Fruit fly (Drosophila melanogaster) whole organism, embryonic: ENCODE results near the gene ppk20.

Source experiments
- Antp ChIP-seq: fragments of 200-800 bp; sonication (Bioruptor generic); optimal IDR thresholded peaks from 3 replicates; lab custom pipeline; 2016; ENCODE audit warnings: missing biosample characterization, missing genetic modification characterization
- Atf-2 ChIP-seq: fragments of 200-800 bp; sonication (Bioruptor generic); optimal IDR thresholded peaks from 2 replicates; lab custom pipeline; 2016; ENCODE audit warnings: missing biosample characterization, missing genetic modification characterization
- CG10565 ChIP-seq: fragments of 200-800 bp; sonication (Bioruptor generic); optimal IDR thresholded peaks from 3 replicates; lab custom pipeline; 2016; ENCODE audit warnings: missing biosample characterization, mild to moderate bottlenecking, missing genetic modification characterization
- CG10979 ChIP-seq: fragments of 200-800 bp; sonication (Bioruptor generic); optimal IDR thresholded peaks from 2 replicates; lab custom pipeline; 2018; ENCODE audit warnings: missing biosample characterization, mild to moderate bottlenecking, missing genetic modification characterization, moderate library complexity
- CG11085 ChIP-seq: fragments of 200-800 bp; sonication (Bioruptor generic); IDR thresholded peaks from 2 replicates; pipeline ENCODE4 v1.3.6; 2022; ENCODE audit warnings: missing biosample characterization, missing genetic modification characterization
- CG11456 ChIP-seq: fragments of 200-800 bp; sonication (Bioruptor generic); IDR thresholded peaks from 3 replicates; pipeline ENCODE4 v1.3.6; 2022; ENCODE audit warnings: missing biosample characterization, missing genetic modification characterization
- CG11504 ChIP-seq: fragments of 200-800 bp; sonication (Bioruptor generic); optimal IDR thresholded peaks from 3 replicates; lab custom pipeline; 2019; ENCODE audit warnings: missing biosample characterization, mild to moderate bottlenecking, missing genetic modification characterization, moderate library complexity
- CG12391 ChIP-seq: fragments of 200-800 bp; sonication (Bioruptor generic); optimal IDR thresholded peaks from 3 replicates; lab custom pipeline; 2018; ENCODE audit warnings: missing biosample characterization, mild to moderate bottlenecking, missing genetic modification characterization, moderate library complexity
- CG14710 ChIP-seq: fragments of 200-800 bp; sonication (Bioruptor generic); optimal IDR thresholded peaks from 3 replicates; lab custom pipeline; 2019; ENCODE audit warnings: missing biosample characterization, mild to moderate bottlenecking, missing genetic modification characterization, moderate library complexity
- CG1603 ChIP-seq: fragments of 200-800 bp; sonication (Bioruptor generic); optimal IDR thresholded peaks from 2 replicates; lab custom pipeline; 2019; ENCODE audit warnings: missing biosample characterization, mild to moderate bottlenecking, missing genetic modification characterization, moderate library complexity
- CG17328 ChIP-seq: fragments of 200-800 bp; sonication (Bioruptor generic); IDR thresholded peaks from 2 replicates; pipeline ENCODE4 v1.3.6; 2022; ENCODE audit warnings: missing biosample characterization, missing genetic modification characterization
- CG17568 ChIP-seq: fragments of 200-800 bp; sonication (Bioruptor generic); optimal IDR thresholded peaks from 2 replicates; lab custom pipeline; 2018; ENCODE audit warnings: missing biosample characterization, mild to moderate bottlenecking, missing genetic modification characterization, moderate library complexity
- CG18262 ChIP-seq: fragments of 200-800 bp; optimal IDR thresholded peaks from 3 replicates; lab custom pipeline; 2019; ENCODE audit warnings: missing biosample characterization, mild to moderate bottlenecking, missing genetic modification characterization, moderate library complexity
- CG2712 ChIP-seq: fragments of 200-800 bp; optimal IDR thresholded peaks from 3 replicates; lab custom pipeline; 2019; ENCODE audit warnings: missing biosample characterization, mild to moderate bottlenecking, missing genetic modification characterization, moderate library complexity
- CG2875 ChIP-seq: fragments of 200-800 bp; sonication (Bioruptor generic); optimal IDR thresholded peaks from 2 replicates; lab custom pipeline; 2017; ENCODE audit warnings: missing biosample characterization, mild to moderate bottlenecking, missing genetic modification characterization, missing genetic modification reagents
- CG2889 ChIP-seq: fragments of 200-800 bp; sonication (Bioruptor generic); IDR thresholded peaks from 3 replicates; pipeline ENCODE4 v1.3.6; 2022; ENCODE audit warnings: missing biosample characterization, missing genetic modification characterization
- CG3065 ChIP-seq: fragments of 200-800 bp; sonication (Bioruptor generic); optimal IDR thresholded peaks from 2 replicates; lab custom pipeline; 2016; ENCODE audit warnings: missing biosample characterization, missing genetic modification characterization
- CG31224 ChIP-seq: fragments of 200-800 bp; sonication (Bioruptor generic); IDR thresholded peaks from 2 replicates; pipeline ENCODE4 v1.3.6; 2022; ENCODE audit warnings: missing biosample characterization, missing genetic modification characterization
- CG3281 ChIP-seq: fragments of 200-800 bp; sonication (Bioruptor generic); optimal IDR thresholded peaks from 3 replicates; lab custom pipeline; 2017; ENCODE audit warnings: missing biosample characterization, mild to moderate bottlenecking, missing genetic modification characterization
- CG33213 ChIP-seq: fragments of 200-800 bp; sonication (Bioruptor generic); optimal IDR thresholded peaks from 3 replicates; lab custom pipeline; 2016; ENCODE audit warnings: missing biosample characterization, missing genetic modification characterization
- CG4424 ChIP-seq: fragments of 200-800 bp; sonication (Bioruptor generic); optimal IDR thresholded peaks from 3 replicates; lab custom pipeline; 2016; ENCODE audit warnings: missing biosample characterization, missing genetic modification characterization
- CG6683 ChIP-seq: fragments of 200-800 bp; sonication (Bioruptor generic); optimal IDR thresholded peaks from 2 replicates; lab custom pipeline; 2017; ENCODE audit warnings: missing biosample characterization, mild to moderate bottlenecking, missing genetic modification characterization, missing genetic modification reagents
- CG8944 ChIP-seq: fragments of 200-800 bp; sonication (Bioruptor generic); optimal IDR thresholded peaks from 3 replicates; lab custom pipeline; 2016; ENCODE audit warnings: missing biosample characterization, missing genetic modification characterization
- Ets97D ChIP-seq: fragments of 200-800 bp; sonication (Bioruptor generic); optimal IDR thresholded peaks from 3 replicates; lab custom pipeline; 2016; ENCODE audit warnings: missing biosample characterization, missing genetic modification characterization
- Fer3 ChIP-seq: fragments of 200-800 bp; sonication (Bioruptor generic); optimal IDR thresholded peaks from 2 replicates; lab custom pipeline; 2018; ENCODE audit warnings: missing biosample characterization, mild to moderate bottlenecking, missing genetic modification characterization, moderate library complexity
- GATAe ChIP-seq: fragments of 200-800 bp; sonication (Bioruptor generic); conservative IDR thresholded peaks from 2 replicates; pipeline ENCODE4 v1.3.6; 2022; ENCODE audit warnings: missing biosample characterization, missing genetic modification characterization
- Gsc ChIP-seq: fragments of 200-800 bp; sonication (Bioruptor generic); IDR thresholded peaks from 2 replicates; pipeline ENCODE4 v1.3.6; 2022; ENCODE audit warnings: missing biosample characterization, missing genetic modification characterization
- Gug ChIP-seq: fragments of 200-800 bp; sonication (Bioruptor generic); IDR thresholded peaks from 4 replicates; pipeline ENCODE4 v1.3.6; 2022; ENCODE audit warnings: missing biosample characterization, missing genetic modification characterization
- HmgZ ChIP-seq: fragments of 200-800 bp; sonication (Bioruptor generic); optimal IDR thresholded peaks from 2 replicates; lab custom pipeline; 2018; ENCODE audit warnings: missing biosample characterization, mild to moderate bottlenecking, missing genetic modification characterization
- Oli ChIP-seq: fragments of 200-800 bp; sonication (Bioruptor generic); optimal IDR thresholded peaks from 2 replicates; lab custom pipeline; 2018; ENCODE audit warnings: missing biosample characterization, mild to moderate bottlenecking, missing genetic modification characterization, moderate library complexity
- Ptx1 ChIP-seq: fragments of 200-800 bp; sonication (Bioruptor generic); IDR thresholded peaks from 2 replicates; pipeline ENCODE4 v1.3.6; 2022; ENCODE audit warnings: missing biosample characterization, missing genetic modification characterization
- Sin3A ChIP-seq: fragments of >200 bp; optimal IDR thresholded peaks from 2 replicates; lab custom pipeline; 2018
- Sry-δ ChIP-seq: fragments of 200-800 bp; sonication (Bioruptor generic); optimal IDR thresholded peaks from 2 replicates; lab custom pipeline; 2016; ENCODE audit warnings: missing biosample characterization, missing genetic modification characterization
- Xrp1 ChIP-seq: fragments of 200-800 bp; sonication (Bioruptor generic); IDR thresholded peaks from 2 replicates; pipeline ENCODE4 v1.3.6; 2022; ENCODE audit warnings: missing biosample characterization, missing genetic modification characterization
- ap ChIP-seq: fragments of 200-800 bp; sonication (Bioruptor generic); IDR thresholded peaks from 2 replicates; pipeline ENCODE4 v1.3.6; 2022; ENCODE audit warnings: missing biosample characterization, missing genetic modification characterization
- bsh ChIP-seq, 2 experiments: fragments of 200-800 bp; sonication (Bioruptor generic); optimal IDR thresholded peaks; 2 replicates each; lab custom pipeline; 2017 to 2018; ENCODE audit warnings: mild to moderate bottlenecking in 2 of 2, missing biosample characterization in 2 of 2, missing genetic modification characterization in 2 of 2, moderate library complexity in 1 of 2
- dmrt99B ChIP-seq: fragments of 200-800 bp; sonication (Bioruptor generic); optimal IDR thresholded peaks from 2 replicates; lab custom pipeline; 2018; ENCODE audit warnings: missing biosample characterization, mild to moderate bottlenecking, missing genetic modification characterization, moderate library complexity
- grau ChIP-seq: fragments of 200-800 bp; optimal IDR thresholded peaks from 3 replicates; lab custom pipeline; 2019; ENCODE audit warnings: missing biosample characterization, mild to moderate bottlenecking, missing genetic modification characterization, moderate library complexity
- insv ChIP-seq, 2 experiments: fragments of 200-800 bp; sonication (Bioruptor generic); optimal IDR thresholded peaks; 3 replicates each; lab custom pipeline; 2016 to 2018; ENCODE audit warnings: missing biosample characterization in 2 of 2, missing genetic modification characterization in 2 of 2
- jigr1 ChIP-seq: fragments of 200-800 bp; sonication (Bioruptor generic); IDR thresholded peaks from 3 replicates; pipeline ENCODE4 v1.3.6; 2022; ENCODE audit warnings: missing biosample characterization, missing genetic modification characterization
- jing ChIP-seq: fragments of 200-800 bp; sonication (Bioruptor generic); optimal IDR thresholded peaks from 2 replicates; lab custom pipeline; 2018; ENCODE audit warnings: missing biosample characterization, mild to moderate bottlenecking, missing genetic modification characterization
- kah ChIP-seq: fragments of 200-800 bp; sonication (Bioruptor generic); optimal IDR thresholded peaks from 2 replicates; lab custom pipeline; 2018; ENCODE audit warnings: missing biosample characterization, mild to moderate bottlenecking, missing genetic modification characterization
- kay ChIP-seq: fragments of 200-800 bp; sonication (Bioruptor generic); optimal IDR thresholded peaks from 2 replicates; lab custom pipeline; 2016; ENCODE audit warnings: missing biosample characterization, missing genetic modification characterization
- lab ChIP-seq: fragments of 200-800 bp; sonication (Bioruptor generic); optimal IDR thresholded peaks from 3 replicates; lab custom pipeline; 2017; ENCODE audit warnings: missing biosample characterization, missing genetic modification characterization, mild to moderate bottlenecking, moderate library complexity, missing genetic modification reagents
- pb ChIP-seq: fragments of 200-800 bp; sonication (Bioruptor generic); optimal IDR thresholded peaks from 3 replicates; lab custom pipeline; 2016; ENCODE audit warnings: missing biosample characterization, missing genetic modification characterization
- peb ChIP-seq: fragments of 200-800 bp; sonication (Bioruptor generic); IDR thresholded peaks from 2 replicates; pipeline ENCODE4 v1.3.6; 2022; ENCODE audit warnings: missing biosample characterization, missing genetic modification characterization
- phol ChIP-seq: fragments of 200-800 bp; sonication (Bioruptor generic); optimal IDR thresholded peaks from 3 replicates; lab custom pipeline; 2018; ENCODE audit warnings: missing biosample characterization, mild to moderate bottlenecking, missing genetic modification characterization, moderate library complexity
- pum ChIP-seq: fragments of 200-800 bp; sonication (Bioruptor generic); optimal IDR thresholded peaks from 2 replicates; lab custom pipeline; 2016; ENCODE audit warnings: missing biosample characterization, missing genetic modification characterization
- ssp ChIP-seq: fragments of 200-800 bp; sonication (Bioruptor generic); IDR thresholded peaks from 2 replicates; pipeline ENCODE4 v1.3.6; 2022; ENCODE audit warnings: missing biosample characterization, missing genetic modification characterization
- trem ChIP-seq: fragments of 200-800 bp; optimal IDR thresholded peaks from 3 replicates; lab custom pipeline; 2019; ENCODE audit warnings: missing biosample characterization, mild to moderate bottlenecking, missing genetic modification characterization, moderate library complexity

The ppk20 gene

dm6 chr3R:29705789-29706303, 37.2 kb upstream of the ppk20 start (continued):
- TF ChIP-seq pum (no peak), CG12391 (peak; percentile 18), dmrt99B (tag; lab: Kevin White, UChicago) (peak; percentile 65), CG17328 (GFP tag; lab: Robert Waterston, UW) (0 out of 2 replicates have a peak, but pooled peaks have one; percentile 7)
- TF ChIP-seq, all 482 proteins: peak for 36

- TF ChIP-seq Gsc (no peak), GATAe (GFP tag; lab: Robert Waterston, UW) (no peak), Ptx1 (GFP tag; lab: Robert Waterston, UW) (no peak), CG10565 (GFP tag; lab: Kevin White, UChicago) (no peak), CG11504 (tag; lab: Kevin White, UChicago) (peak; percentile 0), ap (GFP tag; lab: Robert Waterston, UW) (no peak), phol (peak; percentile 4), CG2712 (peak; percentile 19), CG3281 (GFP tag; lab: Kevin White, UChicago) (no peak), Sin3A (lab: Kevin White, UChicago) (no peak), CG3065 (GFP tag; lab: Kevin White, UChicago) (no peak), CG2889 (GFP tag; lab: Robert Waterston, UW) (no peak), CG6683 (GFP tag; lab: Kevin White, UChicago) (no peak), bsh (GFP tag; optimal IDR thresholded peaks at IDR 0.05; lab: Kevin White, UChicago) (no peak), pb (GFP tag; lab: Kevin White, UChicago) (no peak), CG2875 (GFP tag; lab: Kevin White, UChicago) (no peak), Sry-δ (GFP tag; lab: Kevin White, UChicago) (no peak), CG17568 (GFP tag; lab: Kevin White, UChicago) (no peak), CG8944 (GFP tag; lab: Kevin White, UChicago) (no peak), CG11085 (GFP tag; lab: Robert Waterston, UW) (no peak), CG1603 (tag; lab: Kevin White, UChicago) (peak; percentile 28), CG12391 (no peak), kay (GFP tag; lab: Kevin White, UChicago) (no peak), CG10979 (tag; lab: Kevin White, UChicago) (peak; percentile 29), trem (tag; lab: Kevin White, UChicago) (no peak), Gug (no peak), insv (GFP tag; optimal IDR thresholded peaks at IDR 0.05; lab: Kevin White, UChicago) (no peak), Ets97D (no peak), Xrp1 (peak; percentile 54; the same call in 1 of the 2 replicates), lab (no peak), ssp (GFP tag; lab: Robert Waterston, UW) (no peak), Atf-2 (GFP tag; lab: Kevin White, UChicago) (no peak), HmgZ (tag; lab: Kevin White, UChicago) (no peak), jing (no peak), CG11456 (GFP tag; lab: Robert Waterston, UW) (no peak), grau (tag; lab: Kevin White, UChicago) (no peak), jigr1 (no peak), CG4424 (GFP tag; lab: Kevin White, UChicago) (no peak), peb (no peak), Antp (GFP tag; lab: Kevin White, UChicago) (no peak), Fer3 (tag; lab: Kevin White, UChicago) (no peak), kah (GFP tag; lab: Kevin White, UChicago) (no peak), CG33213 (no peak), CG14710 (tag; lab: Kevin White, UChicago) (peak; percentile 5), CG18262 (tag; lab: Kevin White, UChicago) (peak; percentile 13), CG31224 (GFP tag; lab: Robert Waterston, UW) (no peak), Oli (no peak)
These were observed 35.9 kb upstream of the ppk20 start for dm6 chr3R:29704557-29704956.
